Fruit fly (Drosophila melanogaster) whole organism, embryonic: Measurements from ENCODE around the gene KFase.

Experiments used
- Adf1 ChIP-seq: fragments of 200-800 bp; sonication (Bioruptor generic); IDR thresholded peaks from 2 replicates; pipeline ENCODE4 v1.3.6; 2022; ENCODE audit warnings: missing biosample characterization, missing genetic modification characterization
- Antp ChIP-seq: fragments of 200-800 bp; sonication (Bioruptor generic); optimal IDR thresholded peaks from 3 replicates; lab custom pipeline; 2016; ENCODE audit warnings: missing biosample characterization, missing genetic modification characterization
- B-H2 ChIP-seq: fragments of 200-800 bp; sonication (Bioruptor generic); optimal IDR thresholded peaks from 2 replicates; lab custom pipeline; 2018; ENCODE audit warnings: missing biosample characterization, mild to moderate bottlenecking, missing genetic modification characterization
- CG10267 ChIP-seq: fragments of 200-800 bp; sonication (Bioruptor generic); optimal IDR thresholded peaks from 2 replicates; lab custom pipeline; 2018; ENCODE audit warnings: missing biosample characterization, mild to moderate bottlenecking, missing genetic modification characterization, moderate library complexity
- CG10321 ChIP-seq: fragments of 200-800 bp; sonication (Bioruptor generic); IDR thresholded peaks from 2 replicates; pipeline ENCODE4 v1.3.6; 2022; ENCODE audit warnings: missing biosample characterization, missing genetic modification characterization
- CG10959 ChIP-seq: fragments of 200-800 bp; sonication (Bioruptor generic); IDR thresholded peaks from 2 replicates; pipeline ENCODE4 v1.3.6; 2022; ENCODE audit warnings: missing biosample characterization, missing genetic modification characterization
- CG11085 ChIP-seq: fragments of 200-800 bp; sonication (Bioruptor generic); IDR thresholded peaks from 2 replicates; pipeline ENCODE4 v1.3.6; 2022; ENCODE audit warnings: missing biosample characterization, missing genetic modification characterization
- CG14050 ChIP-seq: fragments of 200-800 bp; sonication (Bioruptor generic); IDR thresholded peaks from 3 replicates; pipeline ENCODE4 v1.3.6; 2022; ENCODE audit warnings: missing biosample characterization, missing genetic modification characterization
- CG15696 ChIP-seq: fragments of 200-800 bp; sonication (Bioruptor generic); optimal IDR thresholded peaks from 2 replicates; lab custom pipeline; 2019; ENCODE audit warnings: missing biosample characterization, mild to moderate bottlenecking, missing genetic modification characterization, moderate library complexity
- CG17385 ChIP-seq: fragments of 200-800 bp; sonication (Bioruptor generic); optimal IDR thresholded peaks from 3 replicates; lab custom pipeline; 2018; ENCODE audit warnings: missing biosample characterization, mild to moderate bottlenecking, missing genetic modification characterization
- CG1832 ChIP-seq: fragments of 200-800 bp; sonication (Bioruptor generic); optimal IDR thresholded peaks from 2 replicates; lab custom pipeline; 2017; ENCODE audit warnings: missing biosample characterization, mild to moderate bottlenecking, missing genetic modification characterization, inconsistent platforms
- CG30431 ChIP-seq: fragments of 200-800 bp; sonication (Bioruptor generic); optimal IDR thresholded peaks from 2 replicates; lab custom pipeline; 2017; ENCODE audit warnings: missing biosample characterization, missing genetic modification characterization
- CG32532 ChIP-seq: fragments of 200-800 bp; sonication (Bioruptor generic); IDR thresholded peaks from 2 replicates; pipeline ENCODE4 v1.3.6; 2022; ENCODE audit warnings: missing biosample characterization, missing genetic modification characterization
- CG32767 ChIP-seq: fragments of 200-800 bp; sonication (Bioruptor generic); IDR thresholded peaks from 2 replicates; pipeline ENCODE4 v1.3.6; 2022; ENCODE audit warnings: missing biosample characterization, missing genetic modification characterization
- CG3281 ChIP-seq: fragments of 200-800 bp; sonication (Bioruptor generic); optimal IDR thresholded peaks from 3 replicates; lab custom pipeline; 2017; ENCODE audit warnings: missing biosample characterization, mild to moderate bottlenecking, missing genetic modification characterization
- CG3847 ChIP-seq: fragments of 200-800 bp; sonication (Bioruptor generic); IDR thresholded peaks from 2 replicates; pipeline ENCODE4 v1.3.6; 2022; ENCODE audit warnings: missing biosample characterization, missing genetic modification characterization
- CG4820 ChIP-seq: fragments of 200-800 bp; sonication (Bioruptor generic); optimal IDR thresholded peaks from 3 replicates; lab custom pipeline; 2016; ENCODE audit warnings: missing biosample characterization, missing genetic modification characterization
- CG6175 ChIP-seq: fragments of 200-800 bp; sonication (Bioruptor generic); IDR thresholded peaks from 3 replicates; pipeline ENCODE4 v1.3.6; 2022; ENCODE audit warnings: missing biosample characterization, missing genetic modification characterization
- CG6254 ChIP-seq: fragments of 200-800 bp; sonication (Bioruptor generic); optimal IDR thresholded peaks from 3 replicates; lab custom pipeline; 2017; ENCODE audit warnings: mild to moderate bottlenecking, missing biosample characterization, missing genetic modification reagents, missing genetic modification characterization
- CG7556 ChIP-seq: fragments of 200-800 bp; sonication (Bioruptor generic); optimal IDR thresholded peaks from 2 replicates; lab custom pipeline; 2017; ENCODE audit warnings: missing biosample characterization, mild to moderate bottlenecking, missing genetic modification characterization
- CG7786 ChIP-seq: fragments of 200-800 bp; sonication (Bioruptor generic); optimal IDR thresholded peaks from 2 replicates; lab custom pipeline; 2016; ENCODE audit warnings: missing biosample characterization, missing genetic modification characterization
- CG8290 ChIP-seq, 3 experiments: fragments of 200-800 bp; sonication (Bioruptor generic); optimal IDR thresholded peaks; 2 replicates each; lab custom pipeline; 2016 to 2019; ENCODE audit warnings: missing biosample characterization in 3 of 3, missing genetic modification characterization in 3 of 3, mild to moderate bottlenecking in 2 of 3, moderate library complexity in 1 of 3
- CkIIα-i1 ChIP-seq: fragments of 200-800 bp; sonication (Bioruptor generic); IDR thresholded peaks from 2 replicates; pipeline ENCODE4 v1.3.6; 2022; ENCODE audit warnings: missing biosample characterization, missing genetic modification characterization
- Doc3 ChIP-seq: fragments of 200-800 bp; sonication (Bioruptor generic); IDR thresholded peaks from 3 replicates; pipeline ENCODE4 v1.3.6; 2022; ENCODE audit warnings: missing biosample characterization, missing genetic modification characterization; ENCODE audit not compliant: partially characterized antibody
- Gsc ChIP-seq: fragments of 200-800 bp; sonication (Bioruptor generic); IDR thresholded peaks from 2 replicates; pipeline ENCODE4 v1.3.6; 2022; ENCODE audit warnings: missing biosample characterization, missing genetic modification characterization
- Gug ChIP-seq: fragments of 200-800 bp; sonication (Bioruptor generic); IDR thresholded peaks from 4 replicates; pipeline ENCODE4 v1.3.6; 2022; ENCODE audit warnings: missing biosample characterization, missing genetic modification characterization
- HHEX ChIP-seq: fragments of 200-800 bp; sonication (Bioruptor generic); optimal IDR thresholded peaks from 3 replicates; lab custom pipeline; 2017; ENCODE audit warnings: missing biosample characterization, mild to moderate bottlenecking, missing genetic modification characterization, missing genetic modification reagents
- MBD-R2 ChIP-seq: fragments of 200-800 bp; sonication (Bioruptor generic); IDR thresholded peaks from 2 replicates; pipeline ENCODE4 v1.3.6; 2022; ENCODE audit warnings: missing biosample characterization, missing genetic modification characterization
- Max ChIP-seq: fragments of 200-800 bp; sonication (Bioruptor generic); optimal IDR thresholded peaks from 2 replicates; lab custom pipeline; 2016; ENCODE audit warnings: missing biosample characterization, mild to moderate bottlenecking, missing genetic modification characterization
- Side ChIP-seq: fragments of 200-800 bp; sonication (Bioruptor generic); optimal IDR thresholded peaks from 2 replicates; lab custom pipeline; 2016; ENCODE audit warnings: missing biosample characterization, missing genetic modification characterization
- amos ChIP-seq: fragments of 200-800 bp; sonication (Bioruptor generic); IDR thresholded peaks from 2 replicates; pipeline ENCODE4 v1.3.6; 2022; ENCODE audit warnings: missing biosample characterization, missing genetic modification characterization; ENCODE audit not compliant: partially characterized antibody
- ara ChIP-seq: fragments of 200-800 bp; sonication (Bioruptor generic); IDR thresholded peaks from 2 replicates; pipeline ENCODE4 v1.3.6; 2022; ENCODE audit warnings: missing biosample characterization, missing genetic modification characterization
- br ChIP-seq: fragments of >200 bp; optimal IDR thresholded peaks from 2 replicates; lab custom pipeline; 2017
- chinmo ChIP-seq: fragments of 200-800 bp; sonication (Bioruptor generic); IDR thresholded peaks from 4 replicates; pipeline ENCODE4 v1.3.6; 2022; ENCODE audit warnings: missing biosample characterization, missing genetic modification characterization; ENCODE audit not compliant: partially characterized antibody
- ci ChIP-seq: fragments of 200-800 bp; sonication (Bioruptor generic); IDR thresholded peaks from 3 replicates; pipeline ENCODE4 v1.3.6; 2022; ENCODE audit warnings: missing biosample characterization, missing genetic modification characterization
- dimm ChIP-seq: fragments of 200-800 bp; sonication (Bioruptor generic); IDR thresholded peaks from 2 replicates; pipeline ENCODE4 v1.3.6; 2022; ENCODE audit warnings: missing biosample characterization, missing genetic modification characterization
- dmrt11E ChIP-seq: fragments of 200-800 bp; sonication (Bioruptor generic); optimal IDR thresholded peaks from 3 replicates; lab custom pipeline; 2018; ENCODE audit warnings: missing biosample characterization, mild to moderate bottlenecking, missing genetic modification characterization, moderate library complexity
- esg ChIP-seq: fragments of 200-800 bp; sonication (Bioruptor generic); conservative IDR thresholded peaks from 2 replicates; pipeline ENCODE4 v1.3.6; 2022; ENCODE audit warnings: missing biosample characterization, missing genetic modification characterization
- gcm2 ChIP-seq: fragments of 200-800 bp; sonication (Bioruptor generic); optimal IDR thresholded peaks from 2 replicates; lab custom pipeline; 2016; ENCODE audit warnings: missing biosample characterization, missing genetic modification characterization
- gem ChIP-seq: fragments of 200-800 bp; sonication (Bioruptor generic); optimal IDR thresholded peaks from 2 replicates; lab custom pipeline; 2019; ENCODE audit warnings: missing biosample characterization, mild to moderate bottlenecking, missing genetic modification characterization, moderate library complexity
- hth ChIP-seq: fragments of >200 bp; optimal IDR thresholded peaks from 2 replicates; lab custom pipeline; 2017; ENCODE audit warnings: inconsistent platforms
- lmd ChIP-seq: fragments of 200-800 bp; sonication (Bioruptor generic); IDR thresholded peaks from 2 replicates; pipeline ENCODE4 v1.3.6; 2022; ENCODE audit warnings: missing biosample characterization, missing genetic modification characterization
- mam ChIP-seq: fragments of 200-800 bp; sonication (Bioruptor generic); optimal IDR thresholded peaks from 3 replicates; lab custom pipeline; 2016; ENCODE audit warnings: missing biosample characterization, missing genetic modification characterization
- otp ChIP-seq: fragments of 200-800 bp; sonication (Bioruptor generic); IDR thresholded peaks from 3 replicates; pipeline ENCODE4, ENCODE4 v1.3.6; 2022; ENCODE audit warnings: missing biosample characterization, missing genetic modification characterization
- pita ChIP-seq: fragments of 200-800 bp; sonication (Bioruptor generic); optimal IDR thresholded peaks from 2 replicates; lab custom pipeline; 2017; ENCODE audit warnings: missing biosample characterization, mild to moderate bottlenecking, missing genetic modification characterization
- sim ChIP-seq: fragments of 200-800 bp; sonication (Bioruptor generic); IDR thresholded peaks from 2 replicates; pipeline ENCODE4 v1.3.6; 2022; ENCODE audit warnings: missing biosample characterization, missing genetic modification characterization
- slbo ChIP-seq: fragments of 200-800 bp; sonication (Bioruptor generic); IDR thresholded peaks from 2 replicates; pipeline ENCODE4 v1.3.6; 2022; ENCODE audit warnings: missing biosample characterization, missing genetic modification characterization
- tap ChIP-seq: fragments of 200-800 bp; optimal IDR thresholded peaks from 3 replicates; lab custom pipeline; 2019; ENCODE audit warnings: missing biosample characterization, mild to moderate bottlenecking, missing genetic modification characterization, moderate library complexity
- trem ChIP-seq: fragments of 200-800 bp; optimal IDR thresholded peaks from 3 replicates; lab custom pipeline; 2019; ENCODE audit warnings: missing biosample characterization, mild to moderate bottlenecking, missing genetic modification characterization, moderate library complexity
- tx ChIP-seq: fragments of 200-800 bp; sonication (Bioruptor generic); optimal IDR thresholded peaks from 2 replicates; lab custom pipeline; 2016; ENCODE audit warnings: missing biosample characterization, missing genetic modification characterization
- vvl ChIP-seq: fragments of 200-800 bp; sonication (Bioruptor generic); IDR thresholded peaks from 2 replicates; pipeline ENCODE4 v1.3.6; 2022; ENCODE audit warnings: missing biosample characterization, missing genetic modification characterization
- wor ChIP-seq: fragments of 200-800 bp; sonication (Bioruptor generic); IDR thresholded peaks from 2 replicates; pipeline ENCODE4 v1.3.6; 2022; ENCODE audit warnings: missing biosample characterization, missing genetic modification characterization

Gene KFase

dm6 chr2L:6465497-6465896, 23.1 kb downstream of the KFase start, which contains the start of gene Rchy1 (continued):
- TF ChIP-seq MBD-R2 (GFP tag; lab: Robert Waterston, UW) (peak; percentile 11; the same call in 1 of the 2 replicates), B-H2 (peak; percentile 26), CG15696 (tag; lab: Kevin White, UChicago) (no peak), CG4820 (GFP tag; lab: Kevin White, UChicago) (no peak), tap (tag; lab: Kevin White, UChicago) (no peak), dimm (GFP tag; lab: Robert Waterston, UW) (no peak), CG7556 (GFP tag; lab: Kevin White, UChicago) (no peak), CG7786 (GFP tag; lab: Kevin White, UChicago) (no peak), esg (GFP tag; lab: Robert Waterston, UW) (no peak), br (no peak), CG30431 (no peak), Gsc (no peak), Doc3 (GFP tag; lab: Robert Waterston, UW) (no peak), slbo (GFP tag; lab: Robert Waterston, UW) (no peak), CG11085 (GFP tag; lab: Robert Waterston, UW) (no peak), CG10267 (tag; lab: Kevin White, UChicago) (no peak), CG6254 (GFP tag; lab: Kevin White, UChicago) (no peak), CkIIα-i1 (GFP tag; lab: Robert Waterston, UW) (no peak), lmd (GFP tag; lab: Robert Waterston, UW) (no peak), CG3847 (GFP tag; lab: Robert Waterston, UW) (peak; percentile 28; the same call in 1 of the 2 replicates), CG32767 (GFP tag; lab: Robert Waterston, UW) (peak; percentile 13; the same call in 1 of the 2 replicates), amos (GFP tag; lab: Robert Waterston, UW) (peak; percentile 17; the same call in 1 of the 2 replicates), gcm2 (GFP tag; lab: Kevin White, UChicago) (no peak), ara (no peak), Max (no peak), tx (no peak), CG32532 (GFP tag; lab: Robert Waterston, UW) (peak; percentile 29; the same call in 1 of the 2 replicates), CG10959 (GFP tag; lab: Robert Waterston, UW) (no peak), Gug (GFP tag; lab: Robert Waterston, UW) (no peak), CG3281 (GFP tag; lab: Kevin White, UChicago) (peak; percentile 42), CG14050 (GFP tag; lab: Robert Waterston, UW) (no peak), otp (GFP tag; lab: Robert Waterston, UW) (peak; percentile 48; the same call in 1 of the 3 replicates), dmrt11E (tag; lab: Kevin White, UChicago) (no peak), vvl (peak; percentile 56; the same call in 1 of the 2 replicates), Adf1 (GFP tag; lab: Robert Waterston, UW) (peak; percentile 14; the same call in 1 of the 2 replicates), Antp (no peak), hth (lab: Kevin White, UChicago) (no peak), chinmo (GFP tag; lab: Robert Waterston, UW) (0 out of 4 replicates have a peak, but pooled peaks have one; percentile 38), HHEX (GFP tag; lab: Kevin White, UChicago) (no peak), ci (GFP tag; lab: Robert Waterston, UW) (peak; percentile 68; the same call in 2 of the 3 replicates), gem (tag; lab: Kevin White, UChicago) (peak; percentile 48), CG8290 (GFP tag; optimal IDR thresholded peaks at IDR 0.05; lab: Kevin White, UChicago) (no peak), CG8290 (tag; optimal IDR thresholded peaks at IDR 0.05; lab: Kevin White, UChicago) (peak in 1 of 2 experiments; percentile 68), CG10321 (no peak), CG1832 (no peak), mam (GFP tag; lab: Kevin White, UChicago) (no peak), CG17385 (GFP tag; lab: Kevin White, UChicago) (peak; percentile 36), pita (GFP tag; lab: Kevin White, UChicago) (no peak), trem (tag; lab: Kevin White, UChicago) (no peak), Side (GFP tag; lab: Kevin White, UChicago) (no peak), wor (GFP tag; lab: Robert Waterston, UW) (no peak), sim (GFP tag; lab: Robert Waterston, UW) (no peak), CG6175 (no peak)
